Fruit fly (Drosophila melanogaster) whole organism, pupa: ENCODE data around the gene CG32436.

ENCODE experiments used
- CG10348 ChIP-seq: fragments of 200-800 bp; sonication (Bioruptor generic); IDR thresholded peaks from 2 replicates; pipeline ENCODE4 v1.3.6; 2022; ENCODE audit warnings: missing biosample characterization, missing genetic modification characterization
- CG12605 ChIP-seq: fragments of 200-800 bp; sonication (Bioruptor generic); IDR thresholded peaks from 2 replicates; pipeline ENCODE4 v1.3.6; 2022; ENCODE audit warnings: missing biosample characterization, missing genetic modification characterization
- CG13204 ChIP-seq: fragments of 200-800 bp; sonication (Bioruptor generic); optimal IDR thresholded peaks from 2 replicates; lab custom pipeline; 2018; ENCODE audit warnings: missing biosample characterization, mild to moderate bottlenecking, missing genetic modification characterization, moderate library complexity
- CG14655 ChIP-seq: fragments of 200-800 bp; sonication (Bioruptor generic); optimal IDR thresholded peaks from 3 replicates; lab custom pipeline; 2017; ENCODE audit warnings: mild to moderate bottlenecking, missing biosample characterization, missing genetic modification reagents, missing genetic modification characterization
- CG15710 ChIP-seq: fragments of 200-800 bp; sonication (Bioruptor generic); optimal IDR thresholded peaks from 2 replicates; lab custom pipeline; 2018; ENCODE audit warnings: missing biosample characterization, mild to moderate bottlenecking, missing genetic modification characterization, moderate library complexity
- CG17806 ChIP-seq: fragments of 200-800 bp; sonication (Bioruptor generic); optimal IDR thresholded peaks from 2 replicates; lab custom pipeline; 2018; ENCODE audit warnings: missing biosample characterization, mild to moderate bottlenecking, missing genetic modification characterization, moderate library complexity
- CG32121 ChIP-seq: fragments of 200-800 bp; sonication (Bioruptor generic); IDR thresholded peaks from 2 replicates; pipeline ENCODE4 v1.3.6; 2022; ENCODE audit warnings: missing biosample characterization, missing genetic modification characterization
- CG34367 ChIP-seq: fragments of 200-800 bp; sonication (Bioruptor generic); optimal IDR thresholded peaks from 2 replicates; lab custom pipeline; 2018; ENCODE audit warnings: missing biosample characterization, mild to moderate bottlenecking, missing genetic modification characterization
- CG4496 ChIP-seq: fragments of 200-800 bp; sonication (Bioruptor generic); IDR thresholded peaks from 3 replicates; pipeline ENCODE4 v1.3.6; 2022; ENCODE audit warnings: missing biosample characterization, missing genetic modification characterization
- CG8159 ChIP-seq: fragments of 200-800 bp; sonication (Bioruptor generic); optimal IDR thresholded peaks from 3 replicates; lab custom pipeline; 2018; ENCODE audit warnings: missing biosample characterization, mild to moderate bottlenecking, missing genetic modification characterization, moderate library complexity
- CG8301 ChIP-seq: fragments of 200-800 bp; sonication (Bioruptor generic); optimal IDR thresholded peaks from 2 replicates; lab custom pipeline; 2018; ENCODE audit warnings: missing biosample characterization, mild to moderate bottlenecking, missing genetic modification characterization
- CG9948 ChIP-seq: fragments of 200-800 bp; sonication (Bioruptor generic); optimal IDR thresholded peaks from 2 replicates; lab custom pipeline; 2018; ENCODE audit warnings: missing biosample characterization, mild to moderate bottlenecking, missing genetic modification characterization, moderate library complexity
- D1 ChIP-seq: fragments of 200-800 bp; sonication (Bioruptor generic); optimal IDR thresholded peaks from 2 replicates; lab custom pipeline; 2018; ENCODE audit warnings: missing biosample characterization, mild to moderate bottlenecking, missing genetic modification characterization, moderate library complexity
- EcR ChIP-seq: fragments of 200-800 bp; sonication (Bioruptor generic); optimal IDR thresholded peaks from 3 replicates; lab custom pipeline; 2019; ENCODE audit warnings: missing biosample characterization, missing genetic modification characterization, mild to moderate bottlenecking, moderate library complexity, missing genetic modification reagents
- Ets98B ChIP-seq: fragments of 200-800 bp; sonication (Bioruptor generic); IDR thresholded peaks from 2 replicates; pipeline ENCODE4 v1.3.6; 2022; ENCODE audit warnings: missing biosample characterization, missing genetic modification characterization
- Pif1A ChIP-seq: fragments of 200-800 bp; sonication (Bioruptor generic); optimal IDR thresholded peaks from 3 replicates; lab custom pipeline; 2016; ENCODE audit warnings: missing biosample characterization, missing genetic modification characterization
- Pif1B ChIP-seq: fragments of 200-800 bp; sonication (Bioruptor generic); optimal IDR thresholded peaks from 3 replicates; lab custom pipeline; 2016; ENCODE audit warnings: missing biosample characterization, missing genetic modification characterization
- Snoo ChIP-seq: fragments of 200-800 bp; sonication (Bioruptor generic); optimal IDR thresholded peaks from 3 replicates; lab custom pipeline; 2017; ENCODE audit warnings: missing biosample characterization, mild to moderate bottlenecking, missing genetic modification characterization, inconsistent platforms
- fd96Ca ChIP-seq: fragments of 200-800 bp; sonication (Bioruptor generic); IDR thresholded peaks from 3 replicates; pipeline ENCODE4 v1.3.6; 2022; ENCODE audit warnings: missing biosample characterization, missing genetic modification characterization
- gl ChIP-seq: fragments of 200-800 bp; sonication (Bioruptor generic); optimal IDR thresholded peaks from 2 replicates; lab custom pipeline; 2018; ENCODE audit warnings: missing biosample characterization, mild to moderate bottlenecking, missing genetic modification characterization
- rn ChIP-seq: fragments of 200-800 bp; sonication (Bioruptor generic); IDR thresholded peaks from 2 replicates; pipeline ENCODE4 v1.3.6; 2022; ENCODE audit warnings: missing biosample characterization, missing genetic modification characterization

The CG32436 gene

DNA sequence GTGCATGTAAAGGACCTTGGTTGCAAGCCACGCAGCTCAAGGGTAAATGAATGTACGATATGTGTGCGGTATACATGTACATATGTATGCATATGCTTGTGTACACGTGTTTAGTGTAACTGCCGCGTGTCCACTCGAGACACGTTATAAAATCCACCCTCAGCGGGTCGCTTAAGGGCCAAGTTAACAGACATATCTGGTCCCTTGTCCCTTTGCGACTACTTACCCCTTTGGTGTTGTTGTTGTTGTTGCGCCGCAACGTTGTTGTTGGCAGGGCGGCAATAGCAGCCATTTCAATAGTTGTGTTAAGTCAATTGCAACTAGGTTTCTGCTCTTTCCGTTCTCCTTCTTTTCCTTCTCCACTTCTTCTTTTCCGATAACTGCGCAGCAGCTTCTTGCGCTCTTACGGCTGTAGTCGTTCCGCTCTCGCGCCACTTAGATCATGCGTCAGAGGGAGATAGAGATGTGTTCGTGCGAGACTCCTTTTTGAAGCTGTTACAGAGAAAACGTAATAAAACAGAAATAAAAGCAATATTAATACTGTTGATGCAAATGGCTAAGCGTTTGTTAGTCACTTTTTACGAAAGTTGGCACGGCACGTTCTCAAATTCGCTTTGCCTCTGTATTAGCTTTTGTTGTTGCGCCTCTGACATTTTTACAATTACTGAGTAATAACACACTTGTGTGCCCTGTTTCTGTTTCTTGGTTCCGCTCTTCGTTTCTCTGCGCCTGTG, 2.8 kb downstream of the CG32436 start:
- TF ChIP-seq EcR (no peak), D1 (tag; lab: Kevin White, UChicago) (no peak), CG34367 (tag; lab: Kevin White, UChicago) (no peak), Pif1B (GFP tag; lab: Kevin White, UChicago) (no peak), CG17806 (tag; lab: Kevin White, UChicago) (no peak), Ets98B (GFP tag; lab: Robert Waterston, UW) (no peak), CG14655 (no peak), Pif1A (GFP tag; lab: Kevin White, UChicago) (no peak), CG13204 (no peak), CG10348 (GFP tag; lab: Robert Waterston, UW) (no peak), CG32121 (GFP tag; lab: Robert Waterston, UW) (no peak), gl (tag; lab: Kevin White, UChicago) (no peak), CG15710 (tag; lab: Kevin White, UChicago) (no peak)

DNA sequence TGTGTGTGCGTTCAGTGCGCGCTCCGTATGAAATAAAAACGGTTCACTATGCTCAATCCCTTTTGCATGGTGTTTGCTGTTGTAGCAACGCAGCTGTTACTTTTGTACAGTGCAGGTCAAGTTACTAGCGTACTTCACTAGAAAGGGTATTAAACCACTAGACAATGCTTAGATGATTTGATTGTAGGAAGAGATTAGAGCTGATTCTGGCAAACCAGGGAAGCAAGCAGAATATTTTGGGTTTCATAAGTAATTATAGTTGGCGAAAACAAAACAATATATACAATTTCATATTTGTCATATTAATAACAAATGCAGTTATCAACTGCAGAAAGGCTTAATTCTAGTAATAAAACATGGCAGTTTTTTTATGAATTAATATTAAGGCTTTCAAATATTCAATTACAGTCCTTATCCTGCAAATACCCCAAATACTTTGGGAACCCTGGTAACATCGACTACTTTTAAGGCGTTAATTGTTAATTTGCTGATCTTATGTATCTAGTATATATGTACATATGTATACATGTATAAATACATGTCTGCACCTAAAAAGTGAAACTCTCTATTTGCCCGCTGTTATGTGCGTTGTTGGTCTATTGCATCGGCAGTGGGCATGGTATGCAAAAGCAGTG, 3.5 kb downstream of the CG32436 start:
- TF ChIP-seq CG10348 (GFP tag; lab: Robert Waterston, UW) (no peak), CG32121 (GFP tag; lab: Robert Waterston, UW) (peak; percentile 47), CG8301 (tag; lab: Kevin White, UChicago) (peak; percentile 62), rn (no peak), Ets98B (GFP tag; lab: Robert Waterston, UW) (peak; percentile 21; the same call in 1 of the 2 replicates), CG34367 (tag; lab: Kevin White, UChicago) (peak; percentile 56), gl (tag; lab: Kevin White, UChicago) (no peak), CG9948 (tag; lab: Kevin White, UChicago) (peak; percentile 44), CG17806 (tag; lab: Kevin White, UChicago) (peak; percentile 57), CG14655 (peak; percentile 75), EcR (no peak), CG13204 (no peak), CG4496 (GFP tag; lab: Robert Waterston, UW) (peak; percentile 57; the same call in 2 of the 3 replicates), Pif1A (GFP tag; lab: Kevin White, UChicago) (peak; percentile 64), Pif1B (GFP tag; lab: Kevin White, UChicago) (peak; percentile 36), fd96Ca (GFP tag; lab: Robert Waterston, UW) (peak; percentile 25; the same call in 1 of the 3 replicates), CG8159 (peak; percentile 74), Snoo (tag; lab: Kevin White, UChicago) (peak; percentile 20), D1 (tag; lab: Kevin White, UChicago) (no peak), CG12605 (GFP tag; lab: Robert Waterston, UW) (no peak), CG15710 (tag; lab: Kevin White, UChicago) (peak; percentile 57)

DNA sequence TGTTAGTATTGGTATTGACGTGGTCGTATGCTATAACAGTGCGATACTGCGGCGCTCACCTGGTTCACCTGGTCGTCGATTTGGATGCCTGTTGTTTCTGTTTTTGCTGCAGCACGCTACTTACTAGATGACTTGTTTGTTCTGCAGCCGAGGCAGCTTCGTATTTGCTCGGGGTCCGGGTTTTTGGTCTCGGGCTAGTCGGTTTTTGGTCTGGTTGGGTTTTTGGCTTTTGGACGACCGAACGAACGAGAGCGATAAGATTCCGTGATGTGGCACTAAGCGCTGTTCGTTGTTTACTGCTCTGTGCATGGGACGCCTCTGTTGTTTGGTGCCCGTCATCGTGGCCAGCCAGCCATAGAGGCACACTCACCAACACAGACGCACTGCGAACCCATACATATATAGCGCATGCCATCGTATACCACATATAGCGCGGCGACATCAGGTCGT, 5.2 kb downstream of the CG32436 start, which contains the start of gene ebd2:
Gene ebd2, minus strand, starts transcription at position 306 of the 450 bp plus-strand sequence.
- TF ChIP-seq Pif1A (GFP tag; lab: Kevin White, UChicago) (no peak), fd96Ca (GFP tag; lab: Robert Waterston, UW) (peak; percentile 68), CG4496 (GFP tag; lab: Robert Waterston, UW) (peak; percentile 69), Pif1B (GFP tag; lab: Kevin White, UChicago) (peak; percentile 10)

DNA sequence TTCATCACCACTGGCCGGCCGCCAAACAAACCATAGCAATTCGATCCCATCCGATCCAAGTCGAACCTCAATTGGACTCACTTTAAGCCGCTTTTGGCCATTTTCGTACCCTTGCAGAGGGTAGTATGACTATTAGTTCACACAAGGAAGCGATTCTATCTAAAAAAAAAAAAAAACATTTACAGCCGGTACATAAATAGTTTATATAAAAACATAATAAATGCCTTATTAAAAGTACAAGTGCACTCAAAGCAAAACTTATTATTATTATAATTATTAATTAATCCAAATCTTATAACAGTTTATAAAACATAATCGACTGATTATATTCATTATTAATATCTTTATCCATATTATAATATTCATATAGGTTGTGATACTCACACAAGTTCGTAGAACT, 12.6 kb downstream of the CG32436 start, which contains the start of gene CG12971:
Gene CG12971, minus strand, starts transcription at position 101 of the 400 bp plus-strand sequence.
- no peak for TF ChIP-seq Pif1A (GFP tag; lab: Kevin White, UChicago)
- TF ChIP-seq CG4496 (GFP tag; lab: Robert Waterston, UW), result no peak
- no peak for TF ChIP-seq CG12605 (GFP tag; lab: Robert Waterston, UW)

DNA sequence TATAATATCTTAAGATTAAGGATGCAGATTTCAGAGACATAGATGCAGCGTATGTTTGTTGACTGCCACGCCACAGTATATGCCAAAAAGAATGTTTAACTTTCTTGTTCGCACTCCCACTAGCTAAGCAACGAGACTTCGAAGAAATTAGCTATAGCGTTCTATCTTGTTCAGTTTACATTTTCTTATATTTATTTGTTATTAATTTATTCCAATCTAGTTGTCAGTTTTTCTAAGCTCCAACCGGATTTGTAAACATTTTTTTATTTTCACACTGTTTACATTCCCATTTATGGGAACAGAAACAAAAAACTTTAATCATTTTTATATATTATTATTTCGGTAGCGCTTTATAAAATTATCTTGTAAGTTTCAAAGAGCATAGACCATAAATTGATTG, 13.6 kb downstream of the CG32436 start, which contains the start of gene CG32437:
Gene CG32437, plus strand, starts transcription at position 301 of the 400 bp plus-strand sequence.
- no peak for TF ChIP-seq Ets98B (GFP tag; lab: Robert Waterston, UW)
- TF ChIP-seq CG8301 (tag; lab: Kevin White, UChicago), result no peak
- no peak for TF ChIP-seq CG10348 (GFP tag; lab: Robert Waterston, UW)
- TF ChIP-seq CG12605 (GFP tag; lab: Robert Waterston, UW), result no peak
- no peak for TF ChIP-seq CG34367 (tag; lab: Kevin White, UChicago)
- TF ChIP-seq CG13204, result no peak
- no peak for TF ChIP-seq D1 (tag; lab: Kevin White, UChicago)
- no peak for TF ChIP-seq CG14655
- TF ChIP-seq gl (tag; lab: Kevin White, UChicago), result no peak
- no peak for TF ChIP-seq CG4496 (GFP tag; lab: Robert Waterston, UW)
- no peak for TF ChIP-seq CG9948 (tag; lab: Kevin White, UChicago)
- TF ChIP-seq Pif1A (GFP tag; lab: Kevin White, UChicago), result no peak
- TF ChIP-seq CG15710 (tag; lab: Kevin White, UChicago), result no peak
- TF ChIP-seq CG8159, result no peak
- TF ChIP-seq EcR, result no peak
- no peak for TF ChIP-seq Pif1B (GFP tag; lab: Kevin White, UChicago)
- TF ChIP-seq Snoo (tag; lab: Kevin White, UChicago), result no peak
